Worm (Caenorhabditis elegans) whole organism, early embryonic: ENCODE data around the gene C40C9.4.

ENCODE experiments used
- F13C5.2 ChIP-seq: sonication (generic microtip); optimal IDR thresholded peaks from 2 replicates; lab custom pipeline; 2017; ENCODE audit warnings: mild to moderate bottlenecking, missing genetic modification characterization, inconsistent platforms, missing compliant biosample characterization
- ama-1 ChIP-seq: fragments of 150-350 bp; optimal IDR thresholded peaks from 2 replicates; lab custom pipeline; 2014
- ceh-36 ChIP-seq: sonication (generic microtip); optimal IDR thresholded peaks from 2 replicates; lab custom pipeline; 2016; ENCODE audit warnings: missing genetic modification characterization, inconsistent platforms, missing compliant biosample characterization
- flt-1 ChIP-seq: fragments of 200-800 bp; sonication (Bioruptor generic); IDR thresholded peaks from 2 replicates; pipeline ENCODE4 v1.3.6; 2022; ENCODE audit warnings: missing genetic modification characterization, missing compliant biosample characterization
- hmbx-1 ChIP-seq: sonication (generic microtip); optimal IDR thresholded peaks from 2 replicates; lab custom pipeline; 2016; ENCODE audit warnings: mild to moderate bottlenecking, missing genetic modification characterization, missing compliant biosample characterization
- hmg-4 ChIP-seq: fragments of 200-800 bp; sonication (Bioruptor generic); optimal IDR thresholded peaks from 2 replicates; lab custom pipeline; 2018; ENCODE audit warnings: mild to moderate bottlenecking, missing genetic modification characterization, missing compliant biosample characterization
- hnd-1 ChIP-seq: sonication (generic microtip); optimal IDR thresholded peaks from 2 replicates; lab custom pipeline; 2016; ENCODE audit warnings: missing genetic modification characterization, missing compliant biosample characterization
- scrt-1 ChIP-seq: fragments of 200-800 bp; sonication (Bioruptor generic); IDR thresholded peaks from 2 replicates; pipeline ENCODE4 v1.3.6; 2022; ENCODE audit warnings: missing genetic modification characterization, missing compliant biosample characterization
- sea-1 ChIP-seq: fragments of 200-800 bp; sonication (Bioruptor generic); conservative IDR thresholded peaks from 2 replicates; pipeline ENCODE4 v1.3.6; 2022; ENCODE audit warnings: missing genetic modification characterization, missing compliant biosample characterization
- tra-4 ChIP-seq: sonication (generic microtip); optimal IDR thresholded peaks from 2 replicates; lab custom pipeline; 2017; ENCODE audit warnings: missing genetic modification characterization, missing compliant biosample characterization

DNA sequence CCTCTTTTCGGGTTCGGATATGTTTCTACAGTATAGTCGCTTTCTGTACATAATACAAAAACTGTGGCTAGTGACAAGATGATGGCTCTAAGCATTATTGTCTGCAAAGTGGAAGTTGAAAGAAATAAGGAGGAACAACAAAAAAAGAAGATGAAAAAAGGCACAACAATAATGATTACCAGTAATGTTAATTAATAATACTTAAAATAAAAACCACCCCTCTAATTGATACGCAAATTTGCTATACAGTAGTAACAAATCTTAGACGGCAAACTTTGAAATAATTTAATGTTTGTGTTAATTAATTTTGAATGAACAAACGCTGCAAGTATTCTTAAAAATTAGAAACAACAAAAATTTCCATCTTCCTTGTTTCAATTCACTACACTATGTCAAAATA, 29.3 kb upstream of the C40C9.4 start, which contains the start of gene Y12A6A.1:
- TF ChIP-seq ceh-36 (no peak), tra-4 (no peak), hmg-4 (no peak), flt-1 (no peak), F13C5.2 (tag; lab: Kevin White, UChicago) (no peak), hnd-1 (tag; lab: Kevin White, UChicago) (no peak), scrt-1 (GFP tag; lab: Robert Waterston, UW) (no peak), ama-1 (no peak), sea-1 (GFP tag; lab: Robert Waterston, UW) (no peak), hmbx-1 (tag; lab: Kevin White, UChicago) (no peak)
